Fruit fly (Drosophila melanogaster) whole organism, wandering third instar larva: ENCODE results near the gene CG15561.

Source experiments
- GATAd ChIP-seq: sonication (Bioruptor generic); optimal IDR thresholded peaks from 2 replicates; lab custom pipeline; 2016; ENCODE audit warnings: missing biosample characterization, missing genetic modification characterization
- Hr83 ChIP-seq: fragments of 200-300 bp; sonication (Bioruptor generic); optimal IDR thresholded peaks from 2 replicates; lab custom pipeline; 2016; ENCODE audit warnings: missing biosample characterization, mild to moderate bottlenecking, missing genetic modification characterization, moderate library complexity; ENCODE audit not compliant: poor library complexity, severe bottlenecking
- Jra ChIP-seq: sonication (Bioruptor generic); optimal IDR thresholded peaks from 2 replicates; lab custom pipeline; 2016; ENCODE audit warnings: missing biosample characterization, missing genetic modification characterization
- Mio ChIP-seq: sonication (Bioruptor generic); optimal IDR thresholded peaks from 2 replicates; lab custom pipeline; 2016; ENCODE audit warnings: missing biosample characterization, missing genetic modification characterization
- dsf ChIP-seq: sonication (Bioruptor generic); optimal IDR thresholded peaks from 2 replicates; lab custom pipeline; 2016; ENCODE audit warnings: missing biosample characterization, missing genetic modification characterization, borderline replicate concordance
- ey ChIP-seq: fragments of 200-800 bp; sonication (Bioruptor generic); optimal IDR thresholded peaks from 2 replicates; lab custom pipeline; 2016; ENCODE audit warnings: missing biosample characterization, missing genetic modification characterization
- fru ChIP-seq: fragments of 200-800 bp; sonication (Bioruptor generic); optimal IDR thresholded peaks from 3 replicates; lab custom pipeline; 2016; ENCODE audit warnings: missing biosample characterization, mild to moderate bottlenecking, missing genetic modification characterization
- usp ChIP-seq: fragments of >200 bp; optimal IDR thresholded peaks from 2 replicates; lab custom pipeline; 2017; ENCODE audit warnings: missing biosample characterization, missing genetic modification characterization

dm6 chr3R:31263934-31264333 is 48.2 kb upstream of the CG15561 start:
- TF ChIP-seq dsf (no peak), fru (GFP tag; lab: Kevin White, UChicago) (no peak), Jra (no peak), Hr83 (no peak), GATAd (GFP tag; lab: Kevin White, UChicago) (no peak), usp (GFP tag; lab: Kevin White, UChicago) (no peak), ey (no peak), Mio (GFP tag; lab: Kevin White, UChicago) (no peak)
